Worm (Caenorhabditis elegans) whole organism, L4 larva: ENCODE data around the gene F09F7.5.

Source experiments
- F10B5.3 ChIP-seq: sonication (generic microtip); optimal IDR thresholded peaks from 2 replicates; lab custom pipeline; 2016; ENCODE audit warnings: mild to moderate bottlenecking, missing genetic modification characterization, missing compliant biosample characterization
- F37D6.2 ChIP-seq: sonication (generic microtip); optimal IDR thresholded peaks from 2 replicates; lab custom pipeline; 2016; ENCODE audit warnings: mild to moderate bottlenecking, missing genetic modification characterization, missing compliant biosample characterization
- F49E8.2 ChIP-seq: sonication (generic microtip); optimal IDR thresholded peaks from 2 replicates; lab custom pipeline; 2016; ENCODE audit warnings: missing compliant biosample characterization, mild to moderate bottlenecking, missing genetic modification characterization, borderline replicate concordance
- T20F7.1 ChIP-seq: fragments of 200-800 bp; sonication (Bioruptor generic); optimal IDR thresholded peaks from 2 replicates; lab custom pipeline; 2018; ENCODE audit warnings: mild to moderate bottlenecking, missing genetic modification characterization, missing compliant biosample characterization
- Y48G9A.11 ChIP-seq: fragments of 200-800 bp; sonication (Bioruptor generic); IDR thresholded peaks from 2 replicates; pipeline ENCODE4 v1.3.6; 2022; ENCODE audit warnings: missing genetic modification reagents, missing genetic modification characterization, missing compliant biosample characterization
- Y75B8A.6 ChIP-seq: fragments of 200-800 bp; sonication (Bioruptor generic); IDR thresholded peaks from 2 replicates; pipeline ENCODE4 v1.3.6; 2022; ENCODE audit warnings: missing genetic modification reagents, missing genetic modification characterization, missing compliant biosample characterization
- ZK337.2 ChIP-seq: fragments of 200-800 bp; sonication (Bioruptor generic); IDR thresholded peaks from 2 replicates; pipeline ENCODE4 v1.3.6; 2022; ENCODE audit warnings: missing genetic modification reagents, missing genetic modification characterization, missing compliant biosample characterization
- aha-1 ChIP-seq: fragments of 150-350 bp; peaks from one replicate; lab custom pipeline; 2014; ENCODE audit warnings: missing biosample characterization, missing genetic modification characterization
- attf-4 ChIP-seq: sonication (generic microtip); optimal IDR thresholded peaks from 3 replicates; lab custom pipeline; 2017; ENCODE audit warnings: missing biosample characterization, missing genetic modification characterization
- ceh-32 ChIP-seq: sonication (generic microtip); optimal IDR thresholded peaks from 2 replicates; lab custom pipeline; 2016; ENCODE audit warnings: mild to moderate bottlenecking, missing genetic modification characterization, missing compliant biosample characterization; ENCODE audit not compliant: poor library complexity
- ceh-44 ChIP-seq: fragments of 200-800 bp; sonication (Bioruptor generic); IDR thresholded peaks from 2 replicates; pipeline ENCODE4 v1.3.6; 2022; ENCODE audit warnings: missing genetic modification reagents, missing genetic modification characterization, missing compliant biosample characterization
- ces-1 ChIP-seq: fragments of 150-350 bp; sonication (generic microtip); optimal IDR thresholded peaks from 4 replicates; lab custom pipeline; 2014; ENCODE audit warnings: missing biosample characterization, missing genetic modification reagents, missing genetic modification characterization
- ctbp-1 ChIP-seq: fragments of 200-800 bp; sonication (Bioruptor generic); IDR thresholded peaks from 2 replicates; pipeline ENCODE4 v1.3.6; 2022; ENCODE audit warnings: missing genetic modification reagents, missing genetic modification characterization, missing compliant biosample characterization
- daf-12 ChIP-seq: fragments of 150-350 bp; optimal IDR thresholded peaks from 2 replicates; lab custom pipeline; 2014; ENCODE audit warnings: missing biosample characterization, missing genetic modification reagents, missing genetic modification characterization
- daf-19 ChIP-seq: fragments of 200-800 bp; sonication (Bioruptor generic); conservative IDR thresholded peaks from 2 replicates; pipeline ENCODE4 v1.3.6; 2022; ENCODE audit warnings: missing genetic modification characterization, missing compliant biosample characterization
- dmd-8 ChIP-seq: fragments of 200-800 bp; sonication (Bioruptor generic); IDR thresholded peaks from 2 replicates; pipeline ENCODE4 v1.3.6; 2022; ENCODE audit warnings: missing genetic modification characterization, missing compliant biosample characterization
- dmd-9 ChIP-seq: fragments of 200-800 bp; sonication (Bioruptor generic); IDR thresholded peaks from 2 replicates; pipeline ENCODE4 v1.3.6; 2022; ENCODE audit warnings: missing genetic modification reagents, missing genetic modification characterization, missing compliant biosample characterization
- egl-27 ChIP-seq: sonication (generic microtip); optimal IDR thresholded peaks from 3 replicates; lab custom pipeline; 2017; ENCODE audit warnings: missing biosample characterization, missing genetic modification reagents, missing genetic modification characterization
- egl-43 ChIP-seq: fragments of 200-800 bp; sonication (Bioruptor generic); IDR thresholded peaks from 2 replicates; pipeline ENCODE4 v1.3.6; 2022; ENCODE audit warnings: missing genetic modification reagents, missing genetic modification characterization, missing compliant biosample characterization
- fkh-10 ChIP-seq: fragments of 150-350 bp; optimal IDR thresholded peaks from 2 replicates; lab custom pipeline; 2014; ENCODE audit warnings: missing biosample characterization, missing genetic modification reagents, missing genetic modification characterization
- hmg-1.1 ChIP-seq: fragments of 200-800 bp; sonication (Bioruptor generic); IDR thresholded peaks from 2 replicates; pipeline ENCODE4 v1.3.6; 2022; ENCODE audit warnings: missing genetic modification reagents, missing genetic modification characterization, missing compliant biosample characterization
- jun-1 ChIP-seq: fragments of 150-350 bp; optimal IDR thresholded peaks from 2 replicates; lab custom pipeline; 2014; ENCODE audit warnings: missing biosample characterization, missing genetic modification reagents, missing genetic modification characterization
- lin-1 ChIP-seq: fragments of 200-800 bp; sonication (Bioruptor generic); IDR thresholded peaks from 2 replicates; pipeline ENCODE4 v1.3.6; 2022; ENCODE audit warnings: missing genetic modification reagents, missing genetic modification characterization, missing compliant biosample characterization
- lsy-2 ChIP-seq, 2 experiments: fragments of 150-350 bp in 1 of 2; sonication (generic microtip) in 1 of 2; optimal IDR thresholded peaks; 2 replicates each; lab custom pipeline; 2014 to 2017; ENCODE audit warnings: missing biosample characterization in 2 of 2, missing genetic modification characterization in 2 of 2
- madf-5 ChIP-seq, 2 experiments: fragments of 200-800 bp; sonication (Bioruptor generic); IDR thresholded peaks; 2 replicates each; pipeline ENCODE4 v1.3.6; 2022; ENCODE audit warnings: missing compliant biosample characterization in 2 of 2, missing genetic modification characterization in 2 of 2
- madf-9 ChIP-seq: fragments of 200-800 bp; sonication (Bioruptor generic); conservative IDR thresholded peaks from 2 replicates; pipeline ENCODE4 v1.3.6; 2022; ENCODE audit warnings: missing genetic modification reagents, missing genetic modification characterization, missing compliant biosample characterization
- mdl-1 ChIP-seq, 2 experiments: fragments of 150-350 bp in 1 of 2; sonication (generic microtip) in 1 of 2; optimal IDR thresholded peaks; 2 replicates each; lab custom pipeline; 2014 to 2017; ENCODE audit warnings: missing biosample characterization in 2 of 2, missing genetic modification characterization in 2 of 2
- mdt-29 ChIP-seq: fragments of 200-800 bp; sonication (Bioruptor generic); IDR thresholded peaks from 2 replicates; pipeline ENCODE4 v1.3.6; 2022; ENCODE audit warnings: missing genetic modification reagents, missing genetic modification characterization, missing compliant biosample characterization
- mes-2 ChIP-seq: sonication (generic microtip); optimal IDR thresholded peaks from 2 replicates; lab custom pipeline; 2016; ENCODE audit warnings: missing genotype, mild to moderate bottlenecking, missing genetic modification characterization, missing compliant biosample characterization; ENCODE audit not compliant: poor library complexity, severe bottlenecking
- mxl-3 ChIP-seq: fragments of 200-800 bp; sonication (Bioruptor generic); optimal IDR thresholded peaks from 2 replicates; lab custom pipeline; 2018; ENCODE audit warnings: mild to moderate bottlenecking, missing genetic modification characterization, missing compliant biosample characterization
- nhr-10 ChIP-seq: fragments of 150-350 bp; optimal IDR thresholded peaks from 2 replicates; lab custom pipeline; 2014; ENCODE audit warnings: missing biosample characterization, missing genetic modification characterization
- nhr-111 ChIP-seq: fragments of 200-800 bp; sonication (Bioruptor generic); optimal IDR thresholded peaks from 2 replicates; lab custom pipeline; 2018; ENCODE audit warnings: mild to moderate bottlenecking, missing genetic modification characterization, missing compliant biosample characterization
- nhr-237 ChIP-seq: sonication (generic microtip); optimal IDR thresholded peaks from 2 replicates; lab custom pipeline; 2017; ENCODE audit warnings: missing biosample characterization, missing genetic modification characterization
- nhr-41 ChIP-seq: fragments of 200-800 bp; sonication (Bioruptor generic); IDR thresholded peaks from 2 replicates; pipeline ENCODE4 v1.3.6; 2022; ENCODE audit warnings: missing genetic modification reagents, missing genetic modification characterization, missing compliant biosample characterization
- nhr-42 ChIP-seq: fragments of 200-800 bp; sonication (Bioruptor generic); IDR thresholded peaks from 2 replicates; pipeline ENCODE4 v1.3.6; 2022; ENCODE audit warnings: missing genetic modification characterization, missing compliant biosample characterization
- nhr-48 ChIP-seq: sonication (generic microtip); optimal IDR thresholded peaks from 2 replicates; lab custom pipeline; 2016; ENCODE audit warnings: mild to moderate bottlenecking, missing genetic modification characterization, missing compliant biosample characterization
- nhr-77 ChIP-seq: fragments of 150-350 bp; optimal IDR thresholded peaks from 2 replicates; lab custom pipeline; 2014; ENCODE audit warnings: missing biosample characterization, missing genetic modification characterization
- pha-4 ChIP-seq, 2 experiments: fragments of 150-350 bp in 1 of 2; fragments of 200-800 bp in 1 of 2; sonication (Bioruptor generic) in 1 of 2; IDR thresholded peaks in 1 of 2; optimal IDR thresholded peaks in 1 of 2; 2 replicates each; pipeline versions ENCODE4 v1.3.6 to Lab custom; 2014 to 2022; ENCODE audit warnings: missing genetic modification characterization in 2 of 2, missing genetic modification reagents in 2 of 2, missing biosample characterization in 1 of 2, missing compliant biosample characterization in 1 of 2
- rbr-2 ChIP-seq: sonication (generic microtip); optimal IDR thresholded peaks from 2 replicates; lab custom pipeline; 2016; ENCODE audit warnings: missing genotype, missing genetic modification characterization, missing compliant biosample characterization
- set-16 ChIP-seq: fragments of 200-800 bp; sonication (Bioruptor generic); IDR thresholded peaks from 2 replicates; pipeline ENCODE4 v1.3.6; 2022; ENCODE audit warnings: missing genetic modification reagents, missing genetic modification characterization, missing compliant biosample characterization
- skn-1 ChIP-seq: fragments of 150-350 bp; optimal IDR thresholded peaks from 2 replicates; lab custom pipeline; 2014; ENCODE audit warnings: missing biosample characterization, missing genetic modification characterization
- snpc-1.2 ChIP-seq: fragments of 200-800 bp; sonication (Bioruptor generic); IDR thresholded peaks from 2 replicates; pipeline ENCODE4 v1.3.6; 2022; ENCODE audit warnings: missing genetic modification reagents, missing genetic modification characterization, missing compliant biosample characterization
- snpc-4 ChIP-seq: fragments of 150-350 bp; optimal IDR thresholded peaks from 2 replicates; lab custom pipeline; 2014; ENCODE audit warnings: missing biosample characterization, missing genetic modification characterization
- spr-3 ChIP-seq: fragments of 200-800 bp; sonication (Bioruptor generic); optimal IDR thresholded peaks from 2 replicates; lab custom pipeline; 2018; ENCODE audit warnings: mild to moderate bottlenecking, missing genetic modification characterization, missing compliant biosample characterization
- tag-97 ChIP-seq: fragments of 200-800 bp; sonication (Bioruptor generic); IDR thresholded peaks from 2 replicates; pipeline ENCODE4 v1.3.6; 2022; ENCODE audit warnings: missing genetic modification characterization, missing compliant biosample characterization
- unc-130 ChIP-seq: sonication (generic microtip); optimal IDR thresholded peaks from 2 replicates; lab custom pipeline; 2016; ENCODE audit warnings: missing genetic modification reagents, missing genetic modification characterization, missing compliant biosample characterization
- vab-7 ChIP-seq: fragments of 200-800 bp; sonication (Bioruptor generic); IDR thresholded peaks from 2 replicates; pipeline ENCODE4 v1.3.6; 2022; ENCODE audit warnings: missing genetic modification reagents, missing genetic modification characterization, missing compliant biosample characterization
- zag-1 ChIP-seq: fragments of 150-350 bp; optimal IDR thresholded peaks from 2 replicates; lab custom pipeline; 2014; ENCODE audit warnings: missing biosample characterization, missing genetic modification characterization
- zfp-3 ChIP-seq: fragments of 200-800 bp; sonication (Bioruptor generic); conservative IDR thresholded peaks from 2 replicates; pipeline ENCODE4 v1.3.6; 2022; ENCODE audit warnings: missing genetic modification reagents, missing genetic modification characterization, missing compliant biosample characterization

The F09F7.5 gene

DNA sequence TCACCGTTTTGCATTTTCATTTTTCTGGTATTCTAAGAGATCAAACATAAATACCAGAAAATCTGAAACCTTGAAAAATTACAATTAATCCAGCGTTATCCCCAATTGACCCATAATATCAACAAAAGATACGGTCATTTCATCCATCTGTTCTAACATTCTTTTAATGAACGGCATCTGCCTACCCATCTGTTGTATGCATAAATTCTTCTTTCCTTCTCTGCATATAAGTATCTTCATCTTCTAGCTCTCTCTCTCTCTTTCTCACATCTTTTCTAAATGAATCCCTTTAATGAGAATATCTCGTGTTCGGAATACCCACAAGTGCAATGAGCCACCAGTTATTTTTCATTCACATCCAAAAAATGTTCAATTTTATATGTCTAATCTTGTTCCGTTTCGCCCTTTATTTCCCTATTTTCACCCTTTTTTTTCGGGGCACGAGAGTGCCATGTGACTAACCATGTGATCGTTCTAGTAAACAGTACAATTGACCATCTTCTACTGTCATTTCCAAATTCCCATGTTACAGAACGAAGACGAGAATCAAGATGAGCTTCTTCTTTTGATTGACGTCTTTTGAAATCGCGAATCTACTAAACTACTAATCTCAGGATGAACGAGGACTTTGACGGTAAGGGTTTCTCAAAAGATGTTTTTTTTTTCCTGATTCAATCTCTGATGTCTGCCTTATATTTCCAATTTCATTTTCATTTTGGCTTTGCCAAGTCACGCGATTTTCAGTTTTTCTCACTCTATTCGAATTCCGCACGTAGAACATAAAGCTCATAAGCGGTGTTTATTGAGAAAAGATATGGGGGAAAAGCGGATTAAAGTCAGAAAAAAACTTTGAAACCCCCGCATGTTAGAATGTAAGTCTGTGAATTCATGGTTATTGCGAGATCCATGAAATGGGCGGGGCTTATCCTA lies 45.2 kb upstream of the F09F7.5 start, which contains the start of gene R02F2.1:
TSS of gene R02F2.1 (plus strand) at position 528 of the 930 bp plus-strand sequence.
- TF ChIP-seq jun-1 (no peak), nhr-237 (tag; lab: Kevin White, UChicago) (no peak), nhr-77 (tag; lab: Kevin White, UChicago) (no peak), tag-97 (GFP tag; lab: Robert Waterston, UW) (no peak), mdl-1 (tag; optimal IDR thresholded peaks at IDR 0.05; lab: Kevin White, UChicago) (peak in 1 of 2 experiments; percentile 50), F37D6.2 (no peak), attf-4 (no peak), ctbp-1 (GFP tag; lab: Robert Waterston, UW) (no peak), pha-4 (GFP tag; IDR thresholded peaks at IDR 0.05; lab: Robert Waterston, UW) (no peak), pha-4 (tag; optimal IDR thresholded peaks at IDR 0.05; lab: Kevin White, UChicago) (no peak), hmg-1.1 (GFP tag; lab: Robert Waterston, UW) (no peak), T20F7.1 (GFP tag; lab: Kevin White, UChicago) (no peak), skn-1 (no peak), nhr-41 (GFP tag; lab: Robert Waterston, UW) (no peak), ces-1 (no peak), daf-19 (GFP tag; lab: Robert Waterston, UW) (no peak), Y48G9A.11 (no peak), dmd-9 (GFP tag; lab: Robert Waterston, UW) (no peak), madf-9 (no peak), vab-7 (GFP tag; lab: Robert Waterston, UW) (no peak), lsy-2 (tag; optimal IDR thresholded peaks at IDR 0.05; lab: Kevin White, UChicago) (peak in 1 of 2 experiments; percentile 0), nhr-48 (tag; lab: Kevin White, UChicago) (no peak), fkh-10 (no peak), F10B5.3 (tag; lab: Kevin White, UChicago) (no peak), ceh-32 (no peak), zag-1 (tag; lab: Kevin White, UChicago) (no peak), Y75B8A.6 (GFP tag; lab: Robert Waterston, UW) (no peak), nhr-42 (GFP tag; lab: Robert Waterston, UW) (no peak), mdt-29 (GFP tag; lab: Robert Waterston, UW) (no peak), snpc-4 (no peak), lin-1 (GFP tag; lab: Robert Waterston, UW) (no peak; the same call in 1 of the 2 replicates), dmd-8 (GFP tag; lab: Robert Waterston, UW) (no peak), daf-12 (tag; lab: Kevin White, UChicago) (no peak), nhr-111 (GFP tag; lab: Kevin White, UChicago) (no peak), egl-27 (tag; lab: Kevin White, UChicago) (no peak), zfp-3 (GFP tag; lab: Robert Waterston, UW) (no peak), madf-5 (GFP tag; IDR thresholded peaks at IDR 0.05; lab: Robert Waterston, UW) (no peak), rbr-2 (tag; lab: Kevin White, UChicago) (no peak), unc-130 (no peak), ceh-44 (GFP tag; lab: Robert Waterston, UW) (no peak), set-16 (GFP tag; lab: Robert Waterston, UW) (no peak), snpc-1.2 (GFP tag; lab: Robert Waterston, UW) (no peak), F49E8.2 (tag; lab: Kevin White, UChicago) (no peak), aha-1 (tag; lab: Kevin White, UChicago) (peak; percentile 83), mxl-3 (GFP tag; lab: Kevin White, UChicago) (no peak), mes-2 (no peak), spr-3 (no peak), ZK337.2 (GFP tag; lab: Robert Waterston, UW) (no peak), nhr-10 (tag; lab: Kevin White, UChicago) (no peak), egl-43 (GFP tag; lab: Robert Waterston, UW) (no peak)
